Fruit fly (Drosophila melanogaster) whole organism, embryonic: ENCODE results near the gene CG1774.

ENCODE experiments used
- Blimp-1 ChIP-seq: fragments of 200-800 bp; sonication (Bioruptor generic); optimal IDR thresholded peaks from 3 replicates; lab custom pipeline; 2018; ENCODE audit warnings: missing biosample characterization, missing genetic modification characterization, mild to moderate bottlenecking, moderate library complexity, missing genetic modification reagents
- CG1024 ChIP-seq: fragments of 200-800 bp; sonication (Bioruptor generic); IDR thresholded peaks from 2 replicates; pipeline ENCODE4 v1.3.6; 2022; ENCODE audit warnings: missing biosample characterization, missing genetic modification characterization
- CG10959 ChIP-seq: fragments of 200-800 bp; sonication (Bioruptor generic); IDR thresholded peaks from 2 replicates; pipeline ENCODE4 v1.3.6; 2022; ENCODE audit warnings: missing biosample characterization, missing genetic modification characterization
- CG15514 ChIP-seq: fragments of 200-800 bp; sonication (Bioruptor generic); optimal IDR thresholded peaks from 3 replicates; lab custom pipeline; 2017; ENCODE audit warnings: missing biosample characterization, missing genetic modification characterization, mild to moderate bottlenecking, moderate library complexity, missing genetic modification reagents
- CG17328 ChIP-seq: fragments of 200-800 bp; sonication (Bioruptor generic); IDR thresholded peaks from 2 replicates; pipeline ENCODE4 v1.3.6; 2022; ENCODE audit warnings: missing biosample characterization, missing genetic modification characterization
- CG18476 ChIP-seq: fragments of 200-800 bp; sonication (Bioruptor generic); optimal IDR thresholded peaks from 2 replicates; lab custom pipeline; 2016; ENCODE audit warnings: missing biosample characterization, mild to moderate bottlenecking, missing genetic modification characterization
- CG3281 ChIP-seq: fragments of 200-800 bp; sonication (Bioruptor generic); optimal IDR thresholded peaks from 3 replicates; lab custom pipeline; 2017; ENCODE audit warnings: missing biosample characterization, mild to moderate bottlenecking, missing genetic modification characterization
- CG3838 ChIP-seq: fragments of 200-800 bp; sonication (Bioruptor generic); optimal IDR thresholded peaks from 3 replicates; lab custom pipeline; 2016; ENCODE audit warnings: missing biosample characterization, missing genetic modification characterization
- CG4328 ChIP-seq: fragments of 200-800 bp; sonication (Bioruptor generic); optimal IDR thresholded peaks from 3 replicates; lab custom pipeline; 2017; ENCODE audit warnings: missing biosample characterization, missing genetic modification reagents, missing genetic modification characterization
- CG4617 ChIP-seq: fragments of 200-800 bp; sonication (Bioruptor generic); optimal IDR thresholded peaks from 3 replicates; lab custom pipeline; 2016; ENCODE audit warnings: missing biosample characterization, missing genetic modification characterization, borderline replicate concordance
- CG4707 ChIP-seq: fragments of 200-800 bp; sonication (Bioruptor generic); optimal IDR thresholded peaks from 2 replicates; lab custom pipeline; 2018; ENCODE audit warnings: missing biosample characterization, mild to moderate bottlenecking, missing genetic modification characterization, moderate library complexity
- CG6654 ChIP-seq: fragments of 200-800 bp; sonication (Bioruptor generic); optimal IDR thresholded peaks from 2 replicates; lab custom pipeline; 2017; ENCODE audit warnings: missing biosample characterization, mild to moderate bottlenecking, missing genetic modification characterization
- CG6689 ChIP-seq: fragments of 200-800 bp; sonication (Bioruptor generic); IDR thresholded peaks from 2 replicates; pipeline ENCODE4 v1.3.6; 2022; ENCODE audit warnings: missing biosample characterization, missing genetic modification characterization
- CG8290 ChIP-seq, 3 experiments: fragments of 200-800 bp; sonication (Bioruptor generic); optimal IDR thresholded peaks; 2 replicates each; lab custom pipeline; 2016 to 2019; ENCODE audit warnings: missing biosample characterization in 3 of 3, missing genetic modification characterization in 3 of 3, mild to moderate bottlenecking in 2 of 3, moderate library complexity in 1 of 3
- CG9437 ChIP-seq: fragments of 200-800 bp; sonication (Bioruptor generic); optimal IDR thresholded peaks from 2 replicates; lab custom pipeline; 2018; ENCODE audit warnings: missing biosample characterization, mild to moderate bottlenecking, missing genetic modification characterization
- CG9609 ChIP-seq: fragments of 200-800 bp; sonication (Bioruptor generic); optimal IDR thresholded peaks from 3 replicates; lab custom pipeline; 2016; ENCODE audit warnings: missing biosample characterization, missing genetic modification characterization
- CG9817 ChIP-seq: fragments of 200-800 bp; sonication (Bioruptor generic); optimal IDR thresholded peaks from 2 replicates; lab custom pipeline; 2018; ENCODE audit warnings: missing biosample characterization, mild to moderate bottlenecking, missing genetic modification characterization, moderate library complexity
- CHES-1-like ChIP-seq: fragments of 200-800 bp; sonication (Bioruptor generic); optimal IDR thresholded peaks from 2 replicates; lab custom pipeline; 2016; ENCODE audit warnings: missing biosample characterization, missing genetic modification characterization
- CTCF ChIP-seq: fragments of 200-800 bp; sonication (Bioruptor generic); optimal IDR thresholded peaks from 2 replicates; lab custom pipeline; 2017; ENCODE audit warnings: missing biosample characterization, mild to moderate bottlenecking, missing genetic modification characterization, moderate library complexity
- Camta ChIP-seq: fragments of 200-800 bp; sonication (Bioruptor generic); optimal IDR thresholded peaks from 2 replicates; lab custom pipeline; 2016; ENCODE audit warnings: missing biosample characterization, missing genetic modification characterization
- CkIIα-i1 ChIP-seq: fragments of 200-800 bp; sonication (Bioruptor generic); IDR thresholded peaks from 2 replicates; pipeline ENCODE4 v1.3.6; 2022; ENCODE audit warnings: missing biosample characterization, missing genetic modification characterization
- Drgx ChIP-seq: fragments of 200-800 bp; sonication (Bioruptor generic); IDR thresholded peaks from 2 replicates; pipeline ENCODE4 v1.3.6; 2022; ENCODE audit warnings: missing biosample characterization, missing genetic modification characterization
- Fer1 ChIP-seq: fragments of 200-800 bp; sonication (Bioruptor generic); optimal IDR thresholded peaks from 2 replicates; lab custom pipeline; 2017; ENCODE audit warnings: missing biosample characterization, mild to moderate bottlenecking, missing genetic modification characterization
- GATAe ChIP-seq: fragments of 200-800 bp; sonication (Bioruptor generic); conservative IDR thresholded peaks from 2 replicates; pipeline ENCODE4 v1.3.6; 2022; ENCODE audit warnings: missing biosample characterization, missing genetic modification characterization
- Hmr ChIP-seq: fragments of 200-800 bp; sonication (Bioruptor generic); optimal IDR thresholded peaks from 3 replicates; lab custom pipeline; 2017; ENCODE audit warnings: mild to moderate bottlenecking, missing biosample characterization, missing genetic modification reagents, missing genetic modification characterization
- Hr3 ChIP-seq: fragments of 200-800 bp; sonication (Bioruptor generic); optimal IDR thresholded peaks from 3 replicates; lab custom pipeline; 2016; ENCODE audit warnings: missing biosample characterization, missing genetic modification characterization
- Pdp1 ChIP-seq, 2 experiments: fragments of 200-800 bp; sonication (Bioruptor generic); optimal IDR thresholded peaks; 3 replicates each; lab custom pipeline; 2016; ENCODE audit warnings: missing biosample characterization in 2 of 2, missing genetic modification characterization in 2 of 2, mild to moderate bottlenecking in 1 of 2, moderate library complexity in 1 of 2
- Ravus ChIP-seq: fragments of 200-800 bp; sonication (Bioruptor generic); IDR thresholded peaks from 2 replicates; pipeline ENCODE4 v1.3.6; 2022; ENCODE audit warnings: missing biosample characterization, missing genetic modification characterization
- Sry-δ ChIP-seq: fragments of 200-800 bp; sonication (Bioruptor generic); optimal IDR thresholded peaks from 2 replicates; lab custom pipeline; 2016; ENCODE audit warnings: missing biosample characterization, missing genetic modification characterization
- Taf1 ChIP-seq: fragments of 200-800 bp; sonication (Bioruptor generic); IDR thresholded peaks from 2 replicates; pipeline ENCODE4 v1.3.6; 2022; ENCODE audit warnings: missing biosample characterization, missing genetic modification characterization
- Vsx1 ChIP-seq: fragments of 200-800 bp; sonication (Bioruptor generic); optimal IDR thresholded peaks from 2 replicates; lab custom pipeline; 2017; ENCODE audit warnings: missing biosample characterization, mild to moderate bottlenecking, missing genetic modification characterization, missing genetic modification reagents
- ap ChIP-seq: fragments of 200-800 bp; sonication (Bioruptor generic); IDR thresholded peaks from 2 replicates; pipeline ENCODE4 v1.3.6; 2022; ENCODE audit warnings: missing biosample characterization, missing genetic modification characterization
- bab2 ChIP-seq: fragments of 200-800 bp; sonication (Bioruptor generic); optimal IDR thresholded peaks from 2 replicates; lab custom pipeline; 2016; ENCODE audit warnings: missing biosample characterization, missing genetic modification characterization
- btn ChIP-seq: fragments of 200-800 bp; sonication (Bioruptor generic); optimal IDR thresholded peaks from 2 replicates; lab custom pipeline; 2016; ENCODE audit warnings: missing biosample characterization, missing genetic modification characterization
- caup ChIP-seq: fragments of 200-800 bp; sonication (Bioruptor generic); optimal IDR thresholded peaks from 3 replicates; lab custom pipeline; 2017; ENCODE audit warnings: missing biosample characterization, mild to moderate bottlenecking, missing genetic modification characterization, moderate library complexity; ENCODE audit not compliant: severe bottlenecking
- crol ChIP-seq: fragments of 200-800 bp; sonication (Bioruptor generic); IDR thresholded peaks from 2 replicates; pipeline ENCODE4 v1.3.6; 2022; ENCODE audit warnings: missing biosample characterization, missing genetic modification characterization
- cwo ChIP-seq: fragments of 200-800 bp; sonication (Bioruptor generic); optimal IDR thresholded peaks from 3 replicates; lab custom pipeline; 2017; ENCODE audit warnings: missing biosample characterization, missing genetic modification characterization, mild to moderate bottlenecking, moderate library complexity, missing genetic modification reagents
- exex ChIP-seq: fragments of 200-800 bp; sonication (Bioruptor generic); optimal IDR thresholded peaks from 4 replicates; lab custom pipeline; 2018; ENCODE audit warnings: missing biosample characterization, mild to moderate bottlenecking, missing genetic modification characterization, moderate library complexity
- kah ChIP-seq: fragments of 200-800 bp; sonication (Bioruptor generic); optimal IDR thresholded peaks from 2 replicates; lab custom pipeline; 2018; ENCODE audit warnings: missing biosample characterization, mild to moderate bottlenecking, missing genetic modification characterization
- mirr ChIP-seq: fragments of 200-800 bp; sonication (Bioruptor generic); optimal IDR thresholded peaks from 3 replicates; lab custom pipeline; 2018; ENCODE audit warnings: missing biosample characterization, mild to moderate bottlenecking, missing genetic modification characterization
- pan ChIP-seq, 4 experiments: fragments of >200 bp in 3 of 4; fragments of 200-800 bp in 1 of 4; sonication (Bioruptor generic) in 1 of 4; optimal IDR thresholded peaks in 3 of 4; IDR thresholded peaks in 1 of 4; 2 replicates each; pipeline versions ENCODE4 v1.3.6 to Lab custom; 2017 to 2022; ENCODE audit warnings: missing biosample characterization in 2 of 4, missing genetic modification characterization in 2 of 4, mixed read lengths in 1 of 4
- pho ChIP-seq: fragments of 200-800 bp; sonication (Bioruptor generic); optimal IDR thresholded peaks from 2 replicates; lab custom pipeline; 2016; ENCODE audit warnings: missing biosample characterization, missing genetic modification characterization
- pum ChIP-seq: fragments of 200-800 bp; sonication (Bioruptor generic); optimal IDR thresholded peaks from 2 replicates; lab custom pipeline; 2016; ENCODE audit warnings: missing biosample characterization, missing genetic modification characterization
- shn ChIP-seq: fragments of 200-800 bp; sonication (Bioruptor generic); optimal IDR thresholded peaks from 3 replicates; lab custom pipeline; 2016; ENCODE audit warnings: missing biosample characterization, missing genetic modification characterization
- sna ChIP-seq: fragments of 200-800 bp; sonication (Bioruptor generic); IDR thresholded peaks from 2 replicates; pipeline ENCODE4 v1.3.6; 2022; ENCODE audit warnings: missing biosample characterization, missing genetic modification characterization; ENCODE audit not compliant: partially characterized antibody
- sqz ChIP-seq: fragments of 200-800 bp; sonication (Bioruptor generic); optimal IDR thresholded peaks from 3 replicates; lab custom pipeline; 2018; ENCODE audit warnings: missing biosample characterization, mild to moderate bottlenecking, missing genetic modification characterization
- vvl ChIP-seq: fragments of 200-800 bp; sonication (Bioruptor generic); IDR thresholded peaks from 2 replicates; pipeline ENCODE4 v1.3.6; 2022; ENCODE audit warnings: missing biosample characterization, missing genetic modification characterization
- wor ChIP-seq: fragments of 200-800 bp; sonication (Bioruptor generic); IDR thresholded peaks from 2 replicates; pipeline ENCODE4 v1.3.6; 2022; ENCODE audit warnings: missing biosample characterization, missing genetic modification characterization

The CG1774 gene

dm6 chr3R:31599538-31600313 lies 7.1 kb downstream of the CG1774 start (continued):
- no peak for TF ChIP-seq CG9609 (GFP tag; lab: Kevin White, UChicago)
- no peak for TF ChIP-seq Hr3 (GFP tag; lab: Kevin White, UChicago)
- TF ChIP-seq CG3838 (GFP tag; lab: Kevin White, UChicago) = no peak
- TF ChIP-seq Blimp-1 (GFP tag; lab: Kevin White, UChicago) = no peak
- no peak for TF ChIP-seq CG8290 (GFP tag; optimal IDR thresholded peaks at IDR 0.05; lab: Kevin White, UChicago)
- TF ChIP-seq CG8290 (tag; optimal IDR thresholded peaks at IDR 0.05; lab: Kevin White, UChicago) = no peak
- TF ChIP-seq Drgx (GFP tag; lab: Robert Waterston, UW) = no peak
- no peak for TF ChIP-seq CG17328
- TF ChIP-seq CG3281 (GFP tag; lab: Kevin White, UChicago) = no peak
- peak; percentile 27 for TF ChIP-seq CG4328 (GFP tag; lab: Kevin White, UChicago)
- no peak for TF ChIP-seq wor (GFP tag; lab: Robert Waterston, UW)
- no peak for TF ChIP-seq CG9817 (tag; lab: Kevin White, UChicago)
- TF ChIP-seq pan (optimal IDR thresholded peaks at IDR 0.05; lab: Kevin White, UChicago) = no peak
- no peak for TF ChIP-seq pan (GFP tag; optimal IDR thresholded peaks at IDR 0.05 in 1 of 2, IDR thresholded peaks at IDR 0.05 in 1 of 2)
- no peak for TF ChIP-seq btn (GFP tag; lab: Kevin White, UChicago)
- TF ChIP-seq Hmr = no peak
- no peak for TF ChIP-seq sna
- TF ChIP-seq CG10959 (GFP tag; lab: Robert Waterston, UW) = no peak
- TF ChIP-seq CG9437 (GFP tag; lab: Kevin White, UChicago) = no peak
- TF ChIP-seq CG6689 (GFP tag; lab: Robert Waterston, UW) = no peak
- TF ChIP-seq bab2 = no peak
- no peak for TF ChIP-seq kah (GFP tag; lab: Kevin White, UChicago)
- TF ChIP-seq CG1024 (GFP tag; lab: Robert Waterston, UW) = no peak
- no peak; the same call in 1 of the 2 replicates for TF ChIP-seq GATAe (GFP tag; lab: Robert Waterston, UW)
- TF ChIP-seq pum = no peak
- no peak for TF ChIP-seq vvl
- TF ChIP-seq pho (GFP tag; lab: Kevin White, UChicago) = no peak
- TF ChIP-seq cwo (GFP tag; lab: Kevin White, UChicago) = peak; percentile 70
- no peak for TF ChIP-seq Taf1
- no peak for TF ChIP-seq sqz
- TF ChIP-seq exex (tag; lab: Kevin White, UChicago) = peak; percentile 70
- no peak for TF ChIP-seq Camta
- TF ChIP-seq Ravus (GFP tag; lab: Robert Waterston, UW) = no peak
- no peak for TF ChIP-seq CG4617 (GFP tag; lab: Kevin White, UChicago)
- no peak for TF ChIP-seq shn
- peak; percentile 30 for TF ChIP-seq mirr (GFP tag; lab: Kevin White, UChicago)
- peak in 1 of 2 experiments; percentile 75 for TF ChIP-seq Pdp1 (GFP tag; optimal IDR thresholded peaks at IDR 0.05; lab: Kevin White, UChicago)
- no peak for TF ChIP-seq CTCF (GFP tag; lab: Kevin White, UChicago)
- TF ChIP-seq caup (GFP tag; lab: Kevin White, UChicago) = peak; percentile 13
- no peak for TF ChIP-seq CG6654 (GFP tag; lab: Kevin White, UChicago)
- TF ChIP-seq CG18476 (GFP tag; lab: Kevin White, UChicago) = no peak
- 0 out of 2 replicates have a peak, but pooled peaks have one; percentile 46 for TF ChIP-seq crol
- TF ChIP-seq Fer1 (GFP tag; lab: Kevin White, UChicago) = no peak
- TF ChIP-seq Vsx1 (GFP tag; lab: Kevin White, UChicago) = no peak
- no peak for TF ChIP-seq Sry-δ (GFP tag; lab: Kevin White, UChicago)
- no peak for TF ChIP-seq CHES-1-like (GFP tag; lab: Kevin White, UChicago)
- no peak for TF ChIP-seq CG4707 (GFP tag; lab: Kevin White, UChicago)
- TF ChIP-seq CkIIα-i1 = no peak
- TF ChIP-seq CG15514 (GFP tag; lab: Kevin White, UChicago) = no peak
- TF ChIP-seq ap (GFP tag; lab: Robert Waterston, UW) = no peak
